Fruit fly (Drosophila melanogaster) whole organism, embryonic: Measurements from ENCODE around the gene Rab9D.

ENCODE experiments used
- Abd-B ChIP-seq: fragments of 200-800 bp; sonication (Bioruptor generic); optimal IDR thresholded peaks from 2 replicates; lab custom pipeline; 2018; ENCODE audit warnings: missing biosample characterization, mild to moderate bottlenecking, missing genetic modification characterization, moderate library complexity
- CG11504 ChIP-seq: fragments of 200-800 bp; sonication (Bioruptor generic); optimal IDR thresholded peaks from 3 replicates; lab custom pipeline; 2019; ENCODE audit warnings: missing biosample characterization, mild to moderate bottlenecking, missing genetic modification characterization, moderate library complexity
- CG12155 ChIP-seq: fragments of 200-800 bp; sonication (Bioruptor generic); optimal IDR thresholded peaks from 3 replicates; lab custom pipeline; 2016; ENCODE audit warnings: missing biosample characterization, missing genetic modification characterization
- CG12219 ChIP-seq: fragments of 200-800 bp; sonication (Bioruptor generic); optimal IDR thresholded peaks from 3 replicates; lab custom pipeline; 2018; ENCODE audit warnings: missing biosample characterization, mild to moderate bottlenecking, missing genetic modification characterization
- CG1233 ChIP-seq: fragments of 200-800 bp; sonication (Bioruptor generic); optimal IDR thresholded peaks from 4 replicates; lab custom pipeline; 2018; ENCODE audit warnings: missing biosample characterization, mild to moderate bottlenecking, missing genetic modification characterization
- CG12769 ChIP-seq: fragments of 200-800 bp; sonication (Bioruptor generic); optimal IDR thresholded peaks from 2 replicates; lab custom pipeline; 2019; ENCODE audit warnings: missing biosample characterization, mild to moderate bottlenecking, missing genetic modification characterization, moderate library complexity
- CG12942 ChIP-seq: fragments of 200-800 bp; sonication (Bioruptor generic); optimal IDR thresholded peaks from 3 replicates; lab custom pipeline; 2016; ENCODE audit warnings: missing biosample characterization, missing genetic modification characterization
- CG13296 ChIP-seq: fragments of 200-800 bp; sonication (Bioruptor generic); optimal IDR thresholded peaks from 3 replicates; lab custom pipeline; 2018; ENCODE audit warnings: missing biosample characterization, mild to moderate bottlenecking, missing genetic modification characterization
- CG14050 ChIP-seq: fragments of 200-800 bp; sonication (Bioruptor generic); IDR thresholded peaks from 3 replicates; pipeline ENCODE4 v1.3.6; 2022; ENCODE audit warnings: missing biosample characterization, missing genetic modification characterization
- CG14860 ChIP-seq: fragments of 200-800 bp; sonication (Bioruptor generic); IDR thresholded peaks from 3 replicates; pipeline ENCODE4 v1.3.6; 2022; ENCODE audit warnings: missing biosample characterization, missing genetic modification characterization; ENCODE audit not compliant: partially characterized antibody
- CG15011 ChIP-seq: fragments of 200-800 bp; sonication (Bioruptor generic); optimal IDR thresholded peaks from 3 replicates; lab custom pipeline; 2018; ENCODE audit warnings: missing biosample characterization, mild to moderate bottlenecking, missing genetic modification characterization
- CG15696 ChIP-seq: fragments of 200-800 bp; sonication (Bioruptor generic); optimal IDR thresholded peaks from 2 replicates; lab custom pipeline; 2019; ENCODE audit warnings: missing biosample characterization, mild to moderate bottlenecking, missing genetic modification characterization, moderate library complexity
- CG1603 ChIP-seq: fragments of 200-800 bp; sonication (Bioruptor generic); optimal IDR thresholded peaks from 2 replicates; lab custom pipeline; 2019; ENCODE audit warnings: missing biosample characterization, mild to moderate bottlenecking, missing genetic modification characterization, moderate library complexity
- CG16779 ChIP-seq: fragments of 200-800 bp; sonication (Bioruptor generic); IDR thresholded peaks from 2 replicates; pipeline ENCODE4 v1.3.6; 2022; ENCODE audit warnings: missing biosample characterization, missing genetic modification characterization
- CG17328 ChIP-seq: fragments of 200-800 bp; sonication (Bioruptor generic); IDR thresholded peaks from 2 replicates; pipeline ENCODE4 v1.3.6; 2022; ENCODE audit warnings: missing biosample characterization, missing genetic modification characterization
- CG18262 ChIP-seq: fragments of 200-800 bp; optimal IDR thresholded peaks from 3 replicates; lab custom pipeline; 2019; ENCODE audit warnings: missing biosample characterization, mild to moderate bottlenecking, missing genetic modification characterization, moderate library complexity
- CG18476 ChIP-seq: fragments of 200-800 bp; sonication (Bioruptor generic); optimal IDR thresholded peaks from 2 replicates; lab custom pipeline; 2016; ENCODE audit warnings: missing biosample characterization, mild to moderate bottlenecking, missing genetic modification characterization
- CG3065 ChIP-seq: fragments of 200-800 bp; sonication (Bioruptor generic); optimal IDR thresholded peaks from 2 replicates; lab custom pipeline; 2016; ENCODE audit warnings: missing biosample characterization, missing genetic modification characterization
- CG32767 ChIP-seq: fragments of 200-800 bp; sonication (Bioruptor generic); IDR thresholded peaks from 2 replicates; pipeline ENCODE4 v1.3.6; 2022; ENCODE audit warnings: missing biosample characterization, missing genetic modification characterization
- CG33213 ChIP-seq: fragments of 200-800 bp; sonication (Bioruptor generic); optimal IDR thresholded peaks from 3 replicates; lab custom pipeline; 2016; ENCODE audit warnings: missing biosample characterization, missing genetic modification characterization
- CG33557 ChIP-seq: fragments of 200-800 bp; sonication (Bioruptor generic); optimal IDR thresholded peaks from 2 replicates; lab custom pipeline; 2019; ENCODE audit warnings: missing biosample characterization, mild to moderate bottlenecking, missing genetic modification characterization, moderate library complexity
- CG34224 ChIP-seq: fragments of 200-800 bp; sonication (Bioruptor generic); IDR thresholded peaks from 3 replicates; pipeline ENCODE4 v1.3.6; 2022; ENCODE audit warnings: missing biosample characterization, missing genetic modification characterization; ENCODE audit not compliant: partially characterized antibody
- CG4328 ChIP-seq: fragments of 200-800 bp; sonication (Bioruptor generic); optimal IDR thresholded peaks from 3 replicates; lab custom pipeline; 2017; ENCODE audit warnings: missing biosample characterization, missing genetic modification reagents, missing genetic modification characterization
- CG4730 ChIP-seq: fragments of 200-800 bp; sonication (Bioruptor generic); IDR thresholded peaks from 2 replicates; pipeline ENCODE4 v1.3.6; 2022; ENCODE audit warnings: missing biosample characterization, missing genetic modification characterization
- CG7745 ChIP-seq: fragments of 200-800 bp; sonication (Bioruptor generic); optimal IDR thresholded peaks from 2 replicates; lab custom pipeline; 2018; ENCODE audit warnings: missing biosample characterization, mild to moderate bottlenecking, missing genetic modification characterization, moderate library complexity
- CG9609 ChIP-seq: fragments of 200-800 bp; sonication (Bioruptor generic); optimal IDR thresholded peaks from 3 replicates; lab custom pipeline; 2016; ENCODE audit warnings: missing biosample characterization, missing genetic modification characterization
- Dfd ChIP-seq, 2 experiments: fragments of >200 bp; optimal IDR thresholded peaks; 2 replicates each; lab custom pipeline; 2017; ENCODE audit warnings: missing biosample characterization in 2 of 2, missing genetic modification characterization in 2 of 2
- HmgD ChIP-seq: fragments of 200-800 bp; sonication (Bioruptor generic); optimal IDR thresholded peaks from 3 replicates; lab custom pipeline; 2016; ENCODE audit warnings: missing biosample characterization, missing genetic modification characterization
- MTF-1 ChIP-seq: fragments of 200-800 bp; sonication (Bioruptor generic); optimal IDR thresholded peaks from 2 replicates; lab custom pipeline; 2018; ENCODE audit warnings: missing biosample characterization, mild to moderate bottlenecking, missing genetic modification characterization, borderline replicate concordance
- Med ChIP-seq: fragments of 200-800 bp; sonication (Bioruptor generic); peaks from one replicate; lab custom pipeline; 2016; ENCODE audit warnings: missing biosample characterization, missing genetic modification characterization, mild to moderate bottlenecking, inconsistent platforms, moderate library complexity
- NK7.1 ChIP-seq: fragments of 200-800 bp; sonication (Bioruptor generic); optimal IDR thresholded peaks from 3 replicates; lab custom pipeline; 2016; ENCODE audit warnings: missing biosample characterization, missing genetic modification characterization
- Neu2 ChIP-seq: fragments of 200-800 bp; sonication (Bioruptor generic); optimal IDR thresholded peaks from 3 replicates; lab custom pipeline; 2016; ENCODE audit warnings: missing biosample characterization, missing genetic modification characterization, borderline replicate concordance
- Opbp ChIP-seq: fragments of 200-800 bp; sonication (Bioruptor generic); IDR thresholded peaks from 3 replicates; pipeline ENCODE4 v1.3.6; 2022; ENCODE audit warnings: missing biosample characterization, missing genetic modification characterization; ENCODE audit not compliant: partially characterized antibody
- Pdp1 ChIP-seq, 2 experiments: fragments of 200-800 bp; sonication (Bioruptor generic); optimal IDR thresholded peaks; 3 replicates each; lab custom pipeline; 2016; ENCODE audit warnings: missing biosample characterization in 2 of 2, missing genetic modification characterization in 2 of 2, mild to moderate bottlenecking in 1 of 2, moderate library complexity in 1 of 2
- Rfx ChIP-seq: fragments of 200-800 bp; sonication (Bioruptor generic); IDR thresholded peaks from 2 replicates; pipeline ENCODE4 v1.3.6; 2022; ENCODE audit warnings: missing biosample characterization, missing genetic modification characterization
- Taf1 ChIP-seq: fragments of 200-800 bp; sonication (Bioruptor generic); IDR thresholded peaks from 2 replicates; pipeline ENCODE4 v1.3.6; 2022; ENCODE audit warnings: missing biosample characterization, missing genetic modification characterization
- cad ChIP-seq: fragments of >200 bp; optimal IDR thresholded peaks from 2 replicates; lab custom pipeline; 2017; ENCODE audit warnings: missing biosample characterization, missing genetic modification characterization
- gcm ChIP-seq: fragments of 200-800 bp; sonication (Bioruptor generic); optimal IDR thresholded peaks from 2 replicates; lab custom pipeline; 2019; ENCODE audit warnings: missing biosample characterization, mild to moderate bottlenecking, missing genetic modification characterization, moderate library complexity
- jigr1 ChIP-seq: fragments of 200-800 bp; sonication (Bioruptor generic); IDR thresholded peaks from 3 replicates; pipeline ENCODE4 v1.3.6; 2022; ENCODE audit warnings: missing biosample characterization, missing genetic modification characterization
- nerfin-1 ChIP-seq: fragments of 200-800 bp; sonication (Bioruptor generic); optimal IDR thresholded peaks from 3 replicates; lab custom pipeline; 2019; ENCODE audit warnings: missing biosample characterization, mild to moderate bottlenecking, missing genetic modification characterization, moderate library complexity
- otp ChIP-seq: fragments of 200-800 bp; sonication (Bioruptor generic); IDR thresholded peaks from 3 replicates; pipeline ENCODE4, ENCODE4 v1.3.6; 2022; ENCODE audit warnings: missing biosample characterization, missing genetic modification characterization
- psq ChIP-seq: fragments of 200-800 bp; sonication (Bioruptor generic); optimal IDR thresholded peaks from 2 replicates; lab custom pipeline; 2017; ENCODE audit warnings: missing biosample characterization, missing genetic modification characterization
- ro ChIP-seq: fragments of 200-800 bp; sonication (Bioruptor generic); IDR thresholded peaks from 2 replicates; pipeline ENCODE4 v1.3.6; 2022; ENCODE audit warnings: missing biosample characterization, missing genetic modification characterization
- schlank ChIP-seq: fragments of 200-800 bp; sonication (Bioruptor generic); optimal IDR thresholded peaks from 2 replicates; lab custom pipeline; 2018; ENCODE audit warnings: missing biosample characterization, mild to moderate bottlenecking, missing genetic modification characterization
- sim ChIP-seq: fragments of 200-800 bp; sonication (Bioruptor generic); IDR thresholded peaks from 2 replicates; pipeline ENCODE4 v1.3.6; 2022; ENCODE audit warnings: missing biosample characterization, missing genetic modification characterization
- slp2 ChIP-seq: fragments of 200-800 bp; sonication (Bioruptor generic); optimal IDR thresholded peaks from 2 replicates; lab custom pipeline; 2016; ENCODE audit warnings: missing biosample characterization, missing genetic modification characterization
- tgo ChIP-seq: fragments of 200-800 bp; sonication (Bioruptor generic); IDR thresholded peaks from 3 replicates; pipeline ENCODE4 v1.3.6; 2022; ENCODE audit warnings: missing biosample characterization, missing genetic modification characterization
- tio ChIP-seq: fragments of 200-800 bp; sonication (Bioruptor generic); optimal IDR thresholded peaks from 2 replicates; lab custom pipeline; 2017; ENCODE audit warnings: missing biosample characterization, missing genetic modification characterization, inconsistent platforms
- vfl ChIP-seq: fragments of 200-800 bp; sonication (Bioruptor generic); optimal IDR thresholded peaks from 2 replicates; lab custom pipeline; 2016; ENCODE audit warnings: missing biosample characterization, missing genetic modification characterization
- vvl ChIP-seq: fragments of 200-800 bp; sonication (Bioruptor generic); IDR thresholded peaks from 2 replicates; pipeline ENCODE4 v1.3.6; 2022; ENCODE audit warnings: missing biosample characterization, missing genetic modification characterization
- wor ChIP-seq: fragments of 200-800 bp; sonication (Bioruptor generic); IDR thresholded peaks from 2 replicates; pipeline ENCODE4 v1.3.6; 2022; ENCODE audit warnings: missing biosample characterization, missing genetic modification characterization

Rab9D gene

DNA sequence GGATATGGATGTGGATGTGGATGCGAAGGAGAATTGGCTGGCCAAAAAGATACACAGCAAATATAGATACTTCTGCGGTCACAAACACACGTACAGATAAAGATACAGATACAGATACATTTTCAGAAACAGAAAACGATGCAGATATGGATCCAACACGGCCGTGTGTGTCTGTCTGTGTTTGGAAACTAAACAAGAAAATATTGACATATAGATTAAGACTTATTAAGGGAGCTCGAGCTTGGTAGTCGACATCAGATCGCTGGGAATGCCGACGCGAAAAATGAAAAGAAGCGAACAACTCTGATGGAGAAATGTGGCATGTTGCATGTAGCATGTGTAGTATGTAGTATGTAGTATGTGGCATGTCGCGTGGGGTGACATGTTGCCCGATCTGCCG lies 6.8 kb upstream of the Rab9D start (continued):
- TF ChIP-seq CG11504 (tag; lab: Kevin White, UChicago) (peak; percentile 15), CG33557 (peak; percentile 65), CG7745 (tag; lab: Kevin White, UChicago) (no peak), Dfd (GFP tag; optimal IDR thresholded peaks at IDR 0.05; lab: Kevin White, UChicago) (no peak), wor (GFP tag; lab: Robert Waterston, UW) (0 out of 2 replicates have a peak, but pooled peaks have one; percentile 11), CG17328 (GFP tag; lab: Robert Waterston, UW) (no peak), CG1603 (peak; percentile 62), CG14050 (GFP tag; lab: Robert Waterston, UW) (no peak), CG32767 (GFP tag; lab: Robert Waterston, UW) (no peak), CG33213 (GFP tag; lab: Kevin White, UChicago) (no peak), Neu2 (GFP tag; lab: Kevin White, UChicago) (no peak), CG1233 (peak; percentile 65), Med (GFP tag; lab: Kevin White, UChicago) (peak; percentile 65), psq (no peak), CG34224 (GFP tag; lab: Robert Waterston, UW) (no peak), CG16779 (no peak), gcm (GFP tag; lab: Kevin White, UChicago) (peak; percentile 33), vvl (GFP tag; lab: Robert Waterston, UW) (no peak), Opbp (GFP tag; lab: Robert Waterston, UW) (no peak), CG4328 (GFP tag; lab: Kevin White, UChicago) (peak; percentile 31), CG12219 (GFP tag; lab: Kevin White, UChicago) (peak; percentile 58), NK7.1 (GFP tag; lab: Kevin White, UChicago) (no peak), sim (GFP tag; lab: Robert Waterston, UW) (0 out of 2 replicates have a peak, but pooled peaks have one; percentile 6), MTF-1 (GFP tag; lab: Kevin White, UChicago) (peak; percentile 79), CG4730 (GFP tag; lab: Robert Waterston, UW) (no peak), otp (GFP tag; lab: Robert Waterston, UW) (0 out of 3 replicates have a peak, but pooled peaks have one; percentile 21), CG3065 (GFP tag; lab: Kevin White, UChicago) (no peak), CG12155 (GFP tag; lab: Kevin White, UChicago) (no peak), HmgD (GFP tag; lab: Kevin White, UChicago) (no peak), tio (no peak), jigr1 (GFP tag; lab: Robert Waterston, UW) (no peak), Taf1 (GFP tag; lab: Robert Waterston, UW) (no peak), CG14860 (GFP tag; lab: Robert Waterston, UW) (no peak), Rfx (GFP tag; lab: Robert Waterston, UW) (no peak), CG13296 (peak; percentile 27), slp2 (GFP tag; lab: Kevin White, UChicago) (no peak), ro (no peak), vfl (GFP tag; lab: Kevin White, UChicago) (no peak), cad (GFP tag; lab: Kevin White, UChicago) (no peak), CG12942 (no peak), CG9609 (GFP tag; lab: Kevin White, UChicago) (no peak), Abd-B (GFP tag; lab: Kevin White, UChicago) (no peak), CG18476 (GFP tag; lab: Kevin White, UChicago) (no peak), CG15696 (tag; lab: Kevin White, UChicago) (peak; percentile 80), CG12769 (peak; percentile 30), nerfin-1 (tag; lab: Kevin White, UChicago) (peak; percentile 30), tgo (GFP tag; lab: Robert Waterston, UW) (no peak), schlank (tag; lab: Kevin White, UChicago) (no peak), CG18262 (tag; lab: Kevin White, UChicago) (no peak), CG15011 (GFP tag; lab: Kevin White, UChicago) (peak; percentile 21), Pdp1 (GFP tag; optimal IDR thresholded peaks at IDR 0.05; lab: Kevin White, UChicago) (no peak)
